Fruit fly (Drosophila melanogaster) S2 (cell line): ENCODE data around the gene pont.

Experiments
- CG8478 ChIP-seq: fragments of >200 bp; optimal IDR thresholded peaks from 2 replicates; lab custom pipeline; 2018
- CTCF ChIP-seq, 2 experiments: fragments of >200 bp; optimal IDR thresholded peaks; 2 replicates each; lab custom pipeline; 2018

DNA sequence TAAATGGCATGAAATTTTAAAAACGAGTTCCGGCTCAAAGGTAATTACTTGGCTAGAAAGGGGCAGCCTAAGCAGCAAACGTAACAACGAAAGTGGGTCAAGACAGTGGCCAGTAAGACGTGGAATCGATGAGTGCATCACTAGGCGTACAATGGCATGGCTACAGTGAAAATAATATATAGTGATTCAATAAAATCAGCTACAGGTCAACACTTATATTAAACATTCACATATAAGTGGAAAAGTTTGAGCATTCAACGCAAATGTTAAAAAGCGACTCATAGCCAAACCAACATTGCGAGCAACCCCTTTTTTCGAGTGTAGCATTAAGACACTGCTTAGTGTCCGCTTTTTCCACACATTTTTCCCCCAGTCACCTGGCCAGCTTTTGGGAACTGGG lies 33.9 kb upstream of the pont start:
- no peak for TF ChIP-seq CG8478
- no peak for TF ChIP-seq CTCF (optimal IDR thresholded peaks at IDR 0.05; lab: Kevin White, UChicago)
